Fruit fly (Drosophila melanogaster): ENCODE data around the gene CG5787.
A peak's percentile ranks its signal among the peaks of the same experiment; 100 is the strongest.

Gene CG5787

DNA sequence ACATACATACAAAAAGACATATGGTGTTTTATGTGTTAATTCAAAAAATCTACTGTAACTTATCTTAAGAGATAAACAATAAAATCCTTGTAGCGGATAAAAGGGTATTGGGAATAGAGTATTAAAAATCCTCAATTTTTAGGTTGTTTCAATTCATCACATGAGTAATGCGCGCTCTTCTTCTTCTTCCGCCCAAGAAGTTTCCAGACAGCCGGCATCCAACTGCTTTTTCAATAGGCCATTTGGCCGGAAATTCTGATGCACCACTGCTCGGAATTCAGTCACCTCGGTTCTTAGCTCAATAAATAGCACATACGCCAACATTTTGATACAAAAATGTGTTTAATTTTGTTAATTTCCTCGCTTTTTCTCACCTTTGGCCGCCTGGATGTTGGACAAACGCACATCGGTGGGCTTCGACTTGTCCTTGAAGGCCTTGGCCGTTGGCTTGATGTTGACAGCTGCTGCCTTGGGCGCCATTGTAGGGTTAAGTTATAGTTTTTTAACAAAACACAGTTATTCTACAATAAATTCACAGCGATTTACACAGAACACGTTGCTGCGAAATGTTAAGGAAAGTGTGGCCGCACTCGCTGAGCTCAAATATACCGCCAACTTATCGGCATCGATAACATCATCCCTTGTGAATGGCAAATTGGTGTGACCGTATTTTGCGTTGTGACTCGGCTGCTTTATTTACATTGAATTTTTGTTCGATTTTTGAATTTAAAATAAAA, 20.2 kb downstream of the CG5787 start, which contains the start of the genes CCT4 and CG6153:
CCT4 (minus strand) TSS at position 592 of the 737 bp plus-strand sequence.
CG6153 (plus strand) TSS at position 651 of the 737 bp plus-strand sequence.
- TF ChIP-seq Myc (optimal IDR thresholded peaks at IDR 0.05) (peak; percentile 35), Hr78 (GFP tag; optimal IDR thresholded peaks at IDR 0.05) (no peak)

DNA sequence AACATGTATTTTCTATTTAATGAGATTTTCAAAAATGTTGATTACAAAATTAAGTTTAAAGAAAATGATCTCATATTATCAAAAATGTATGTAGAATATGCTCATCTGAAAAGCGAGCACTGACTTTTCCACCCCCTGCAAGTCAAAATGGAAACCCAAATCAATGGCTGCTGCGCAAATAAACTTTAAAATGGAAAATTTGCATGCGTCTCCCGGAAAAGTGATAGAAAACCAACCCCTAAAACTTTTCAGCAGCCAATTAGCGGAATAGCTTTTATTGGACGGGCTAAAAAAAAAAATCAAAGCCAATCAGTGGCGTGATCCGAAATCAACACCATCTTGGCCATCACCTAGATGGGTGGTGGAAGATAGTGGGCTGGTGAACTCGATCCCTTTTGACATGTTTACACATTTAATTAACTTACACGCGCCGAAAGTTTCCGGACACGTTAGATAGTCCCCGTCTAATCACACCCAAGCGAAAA, 23.4 kb downstream of the CG5787 start:
- no peak for TF ChIP-seq usp (GFP tag; optimal IDR thresholded peaks at IDR 0.05)
- no peak for TF ChIP-seq Dfd (GFP tag; optimal IDR thresholded peaks at IDR 0.05)
- TF ChIP-seq woc (GFP tag; optimal IDR thresholded peaks at IDR 0.05), result no peak
- no peak for TF ChIP-seq OdsH (GFP tag; optimal IDR thresholded peaks at IDR 0.05)
- TF ChIP-seq h (GFP tag; optimal IDR thresholded peaks at IDR 0.05), result no peak
- no peak for TF ChIP-seq foxo (GFP tag; optimal IDR thresholded peaks at IDR 0.05)
- TF ChIP-seq dl (GFP tag; optimal IDR thresholded peaks at IDR 0.05; ENCODE audit: insufficient read depth in 1 of 2, partially characterized antibody in 2 of 2), result no peak
- no peak for TF ChIP-seq Rel (GFP tag; optimal IDR thresholded peaks at IDR 0.05)
- TF ChIP-seq Rel (tag; optimal IDR thresholded peaks at IDR 0.05), result no peak
- TF ChIP-seq fru (GFP tag; optimal IDR thresholded peaks at IDR 0.05), result no peak
- TF ChIP-seq Vsx2 (GFP tag; optimal IDR thresholded peaks at IDR 0.05; ENCODE audit: partially characterized antibody), result no peak
- TF ChIP-seq Hr83 (GFP tag; optimal IDR thresholded peaks at IDR 0.05; ENCODE audit: poor library complexity, severe bottlenecking), result no peak
- no peak for TF ChIP-seq Hnf4 (GFP tag; optimal IDR thresholded peaks at IDR 0.05)
- TF ChIP-seq CrebA (GFP tag; optimal IDR thresholded peaks at IDR 0.05; ENCODE audit: borderline replicate concordance), result no peak
- TF ChIP-seq N (GFP tag; optimal IDR thresholded peaks at IDR 0.05), result no peak
- no peak for TF ChIP-seq jim (GFP tag; optimal IDR thresholded peaks at IDR 0.05)
- TF ChIP-seq tai (GFP tag; optimal IDR thresholded peaks at IDR 0.05), result no peak
- no peak for TF ChIP-seq Hr78 (GFP tag; optimal IDR thresholded peaks at IDR 0.05)

DNA sequence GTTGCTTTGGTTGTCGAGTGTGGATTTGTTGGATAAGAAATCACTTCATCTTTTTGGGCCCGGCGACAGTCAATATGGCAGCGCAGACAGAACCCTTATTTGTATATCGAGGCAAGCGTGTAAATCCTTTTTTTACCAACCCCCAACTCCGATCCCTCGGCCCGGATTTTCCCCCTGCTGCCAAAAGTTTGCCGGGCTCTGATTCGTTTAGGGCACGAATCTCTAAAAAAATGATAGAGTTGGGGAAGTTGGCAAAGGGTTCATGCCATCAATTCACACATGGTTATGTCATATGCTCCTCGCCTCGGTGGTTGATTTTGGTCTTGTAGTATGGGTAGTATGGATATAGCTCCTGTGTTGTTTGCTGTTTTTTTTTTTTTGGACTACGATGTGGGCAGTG, 25.9 kb downstream of the CG5787 start:
- no peak for TF ChIP-seq tai (GFP tag; optimal IDR thresholded peaks at IDR 0.05)
- no peak for TF ChIP-seq OdsH (GFP tag; optimal IDR thresholded peaks at IDR 0.05)
- TF ChIP-seq jim (GFP tag; optimal IDR thresholded peaks at IDR 0.05), result no peak
- no peak for TF ChIP-seq HLH106 (tag; optimal IDR thresholded peaks at IDR 0.05)
- no peak for TF ChIP-seq CG32264 (GFP tag; optimal IDR thresholded peaks at IDR 0.05)
- TF ChIP-seq psq (GFP tag; optimal IDR thresholded peaks at IDR 0.05), result no peak
- no peak for TF ChIP-seq GATAd (GFP tag; optimal IDR thresholded peaks at IDR 0.05)
- TF ChIP-seq Hnf4 (GFP tag; optimal IDR thresholded peaks at IDR 0.05), result no peak
- TF ChIP-seq Jra (GFP tag; optimal IDR thresholded peaks at IDR 0.05), result no peak
- TF ChIP-seq Dfd (GFP tag; optimal IDR thresholded peaks at IDR 0.05), result no peak
- no peak for TF ChIP-seq sage (GFP tag; optimal IDR thresholded peaks at IDR 0.05)
- TF ChIP-seq Hr78 (GFP tag; optimal IDR thresholded peaks at IDR 0.05), result no peak
- no peak for TF ChIP-seq fru (GFP tag; optimal IDR thresholded peaks at IDR 0.05)
- TF ChIP-seq dsf (GFP tag; optimal IDR thresholded peaks at IDR 0.05; ENCODE audit: borderline replicate concordance), result no peak
- no peak for TF ChIP-seq rgr (GFP tag; optimal IDR thresholded peaks at IDR 0.05)

DNA sequence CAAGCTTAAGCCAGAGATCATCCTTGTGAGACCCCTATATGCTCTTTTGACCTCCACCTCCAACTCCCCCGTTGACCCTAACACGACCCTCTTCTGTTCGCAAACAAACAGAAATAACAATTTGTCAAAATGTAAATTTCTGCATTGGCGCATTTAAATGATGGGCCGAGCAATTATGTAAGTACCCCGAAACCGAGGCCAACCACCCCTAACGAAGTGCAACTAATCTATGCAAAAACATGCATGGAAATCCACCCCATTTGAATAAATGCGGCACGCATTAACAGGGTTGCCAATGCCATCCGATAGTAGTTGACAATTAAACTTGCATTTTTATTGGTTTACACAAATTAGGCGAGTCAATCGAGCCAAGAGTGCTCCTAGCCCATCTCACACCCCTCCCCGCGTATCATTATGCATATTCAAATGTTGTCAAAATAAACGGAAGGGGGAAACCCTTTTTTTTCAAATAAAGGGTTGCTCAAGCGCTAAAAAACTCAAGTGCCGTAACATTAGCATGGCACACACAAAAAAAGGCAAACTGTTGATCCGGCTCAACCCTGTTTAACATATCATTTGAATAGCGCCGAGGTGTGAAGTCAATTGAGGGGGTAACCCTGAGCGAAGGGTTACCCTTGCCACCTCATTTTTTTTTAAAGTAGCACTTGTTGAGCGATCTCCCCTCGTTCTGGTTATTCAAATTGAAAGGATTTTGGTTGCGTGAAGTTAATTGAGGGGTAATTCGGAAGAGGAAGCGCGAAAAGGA, 31.0 kb downstream of the CG5787 start:
- TF ChIP-seq CG32264 (GFP tag; optimal IDR thresholded peaks at IDR 0.05), result no peak
- no peak for TF ChIP-seq lola (GFP tag; optimal IDR thresholded peaks at IDR 0.05)
- no peak for TF ChIP-seq Sp1 (GFP tag; optimal IDR thresholded peaks at IDR 0.05)
- no peak for TF ChIP-seq Vsx2 (GFP tag; optimal IDR thresholded peaks at IDR 0.05; ENCODE audit: partially characterized antibody)
- no peak for TF ChIP-seq GATAd (GFP tag; optimal IDR thresholded peaks at IDR 0.05)
- TF ChIP-seq dl (GFP tag; optimal IDR thresholded peaks at IDR 0.05; ENCODE audit: insufficient read depth in 1 of 2, partially characterized antibody in 2 of 2), result no peak
- no peak for TF ChIP-seq Dfd (GFP tag; optimal IDR thresholded peaks at IDR 0.05)
- no peak for TF ChIP-seq Hnf4 (GFP tag; optimal IDR thresholded peaks at IDR 0.05)
- no peak for TF ChIP-seq rgr (GFP tag; optimal IDR thresholded peaks at IDR 0.05)
- no peak for TF ChIP-seq dmrt93B (GFP tag; optimal IDR thresholded peaks at IDR 0.05)
- TF ChIP-seq Hr83 (GFP tag; optimal IDR thresholded peaks at IDR 0.05; ENCODE audit: poor library complexity, severe bottlenecking), result no peak
- no peak for TF ChIP-seq Jra (GFP tag; optimal IDR thresholded peaks at IDR 0.05)

Data from whole organism, wandering third instar larva.